Fruit fly (Drosophila melanogaster): ENCODE measurements around the gene CG33253.

The CG33253 gene

dm6 chrX:19162249-19162914 is 20.8 kb upstream of the CG33253 start (continued):
- TF ChIP-seq CG8290 (GFP tag; optimal IDR thresholded peaks at IDR 0.05): no peak
- TF ChIP-seq CG8290 (tag; optimal IDR thresholded peaks at IDR 0.05): peak in 1 of 2 experiments; percentile 32
- no peak for TF ChIP-seq br (optimal IDR thresholded peaks at IDR 0.05)
- no peak for TF ChIP-seq zfh2 (GFP tag; optimal IDR thresholded peaks at IDR 0.05)
- TF ChIP-seq Drgx (GFP tag; IDR thresholded peaks at IDR 0.05): peak; percentile 54
- no peak for TF ChIP-seq CG4707 (GFP tag; optimal IDR thresholded peaks at IDR 0.05)
- TF ChIP-seq crp (GFP tag; optimal IDR thresholded peaks at IDR 0.05): no peak
- no peak for TF ChIP-seq CG10209 (GFP tag; optimal IDR thresholded peaks at IDR 0.05)
- no peak for TF ChIP-seq Usf (GFP tag; optimal IDR thresholded peaks at IDR 0.05)
- TF ChIP-seq CG30403 (GFP tag; optimal IDR thresholded peaks at IDR 0.05): no peak
- no peak for TF ChIP-seq GATAe (GFP tag; conservative IDR thresholded peaks at IDR 0.05)
- no peak for TF ChIP-seq CG1832 (GFP tag; optimal IDR thresholded peaks at IDR 0.05)
- no peak for TF ChIP-seq ranshi (GFP tag; IDR thresholded peaks at IDR 0.05)
- TF ChIP-seq CG17385 (GFP tag; optimal IDR thresholded peaks at IDR 0.05): peak; percentile 28
- no peak for TF ChIP-seq CG2199 (GFP tag; IDR thresholded peaks at IDR 0.05)
- peak; percentile 87 for TF ChIP-seq Med (GFP tag)
- no peak for TF ChIP-seq CrebB (tag; optimal IDR thresholded peaks at IDR 0.05)
- TF ChIP-seq CG8359 (GFP tag; optimal IDR thresholded peaks at IDR 0.05; ENCODE audit: borderline replicate concordance): peak; percentile 99
- peak; percentile 25 for TF ChIP-seq Abd-B (GFP tag; optimal IDR thresholded peaks at IDR 0.05)
- peak; percentile 38 for TF ChIP-seq CG12391 (tag; optimal IDR thresholded peaks at IDR 0.05)
- no peak for TF ChIP-seq Sin3A (optimal IDR thresholded peaks at IDR 0.05)
- no peak for TF ChIP-seq CG8765 (GFP tag; IDR thresholded peaks at IDR 0.05)
- TF ChIP-seq nom (GFP tag; optimal IDR thresholded peaks at IDR 0.05): peak; percentile 19
- TF ChIP-seq bbx (GFP tag; IDR thresholded peaks at IDR 0.05; ENCODE audit: partially characterized antibody): 0 out of 2 replicates have a peak, but pooled peaks have one; percentile 20
- peak; percentile 32 for TF ChIP-seq dmrt99B (tag; optimal IDR thresholded peaks at IDR 0.05)
- no peak for TF ChIP-seq Awh (GFP tag; IDR thresholded peaks at IDR 0.05)
- TF ChIP-seq CG2116 (GFP tag; optimal IDR thresholded peaks at IDR 0.05): no peak
- TF ChIP-seq CoRest (tag; optimal IDR thresholded peaks at IDR 0.05): peak; percentile 19
- TF ChIP-seq grau (tag; optimal IDR thresholded peaks at IDR 0.05): peak; percentile 19
- no peak for TF ChIP-seq CG12299 (tag; optimal IDR thresholded peaks at IDR 0.05)
- peak; percentile 3 for TF ChIP-seq Asciz (GFP tag; optimal IDR thresholded peaks at IDR 0.05)
- TF ChIP-seq row (GFP tag; IDR thresholded peaks at IDR 0.05): peak; percentile 30; the same call in 1 of the 3 replicates
- TF ChIP-seq Eip74EF (GFP tag; optimal IDR thresholded peaks at IDR 0.05): no peak
- TF ChIP-seq Elba2 (GFP tag; optimal IDR thresholded peaks at IDR 0.05): no peak

dm6 chrX:19163446-19163845 is 19.8 kb upstream of the CG33253 start:
- TF ChIP-seq cato (GFP tag; optimal IDR thresholded peaks at IDR 0.05; ENCODE audit: borderline replicate concordance) (no peak), grn (GFP tag; optimal IDR thresholded peaks at IDR 0.05) (peak; percentile 13), CG17802 (tag; optimal IDR thresholded peaks at IDR 0.05) (no peak), CG15479 (GFP tag; optimal IDR thresholded peaks at IDR 0.05) (no peak), Blimp-1 (GFP tag; optimal IDR thresholded peaks at IDR 0.05) (peak; percentile 93), oc (tag; optimal IDR thresholded peaks at IDR 0.05) (peak; percentile 41), hth (optimal IDR thresholded peaks at IDR 0.05) (no peak), Hr78 (GFP tag; optimal IDR thresholded peaks at IDR 0.05) (no peak), CG7963 (GFP tag; IDR thresholded peaks at IDR 0.05; ENCODE audit: partially characterized antibody) (no peak), sr (GFP tag; IDR thresholded peaks at IDR 0.05) (no peak), HLHmδ (GFP tag; optimal IDR thresholded peaks at IDR 0.05) (no peak), CG2120 (GFP tag; optimal IDR thresholded peaks at IDR 0.05) (no peak), CG1024 (GFP tag; IDR thresholded peaks at IDR 0.05) (no peak), Dfd (GFP tag; optimal IDR thresholded peaks at IDR 0.05) (no peak), ATbp (GFP tag; optimal IDR thresholded peaks at IDR 0.05) (no peak), CG3847 (GFP tag; IDR thresholded peaks at IDR 0.05) (no peak), CG11560 (tag; IDR thresholded peaks at IDR 0.05) (no peak), psq (GFP tag; optimal IDR thresholded peaks at IDR 0.05) (no peak)

Data from whole organism, embryonic.